Fruit fly (Drosophila melanogaster) whole organism, pupa: ENCODE measurements around the gene Traf-like.

Experiments used
- CG10348 ChIP-seq: fragments of 200-800 bp; sonication (Bioruptor generic); IDR thresholded peaks from 2 replicates; pipeline ENCODE4 v1.3.6; 2022; ENCODE audit warnings: missing biosample characterization, missing genetic modification characterization
- CG12605 ChIP-seq: fragments of 200-800 bp; sonication (Bioruptor generic); IDR thresholded peaks from 2 replicates; pipeline ENCODE4 v1.3.6; 2022; ENCODE audit warnings: missing biosample characterization, missing genetic modification characterization
- CG13204 ChIP-seq: fragments of 200-800 bp; sonication (Bioruptor generic); optimal IDR thresholded peaks from 2 replicates; lab custom pipeline; 2018; ENCODE audit warnings: missing biosample characterization, mild to moderate bottlenecking, missing genetic modification characterization, moderate library complexity
- CG14655 ChIP-seq: fragments of 200-800 bp; sonication (Bioruptor generic); optimal IDR thresholded peaks from 3 replicates; lab custom pipeline; 2017; ENCODE audit warnings: mild to moderate bottlenecking, missing biosample characterization, missing genetic modification reagents, missing genetic modification characterization
- CG15710 ChIP-seq: fragments of 200-800 bp; sonication (Bioruptor generic); optimal IDR thresholded peaks from 2 replicates; lab custom pipeline; 2018; ENCODE audit warnings: missing biosample characterization, mild to moderate bottlenecking, missing genetic modification characterization, moderate library complexity
- CG17806 ChIP-seq: fragments of 200-800 bp; sonication (Bioruptor generic); optimal IDR thresholded peaks from 2 replicates; lab custom pipeline; 2018; ENCODE audit warnings: missing biosample characterization, mild to moderate bottlenecking, missing genetic modification characterization, moderate library complexity
- CG32121 ChIP-seq: fragments of 200-800 bp; sonication (Bioruptor generic); IDR thresholded peaks from 2 replicates; pipeline ENCODE4 v1.3.6; 2022; ENCODE audit warnings: missing biosample characterization, missing genetic modification characterization
- CG34367 ChIP-seq: fragments of 200-800 bp; sonication (Bioruptor generic); optimal IDR thresholded peaks from 2 replicates; lab custom pipeline; 2018; ENCODE audit warnings: missing biosample characterization, mild to moderate bottlenecking, missing genetic modification characterization
- CG4496 ChIP-seq: fragments of 200-800 bp; sonication (Bioruptor generic); IDR thresholded peaks from 3 replicates; pipeline ENCODE4 v1.3.6; 2022; ENCODE audit warnings: missing biosample characterization, missing genetic modification characterization
- CG8159 ChIP-seq: fragments of 200-800 bp; sonication (Bioruptor generic); optimal IDR thresholded peaks from 3 replicates; lab custom pipeline; 2018; ENCODE audit warnings: missing biosample characterization, mild to moderate bottlenecking, missing genetic modification characterization, moderate library complexity
- CG8301 ChIP-seq: fragments of 200-800 bp; sonication (Bioruptor generic); optimal IDR thresholded peaks from 2 replicates; lab custom pipeline; 2018; ENCODE audit warnings: missing biosample characterization, mild to moderate bottlenecking, missing genetic modification characterization
- CG9948 ChIP-seq: fragments of 200-800 bp; sonication (Bioruptor generic); optimal IDR thresholded peaks from 2 replicates; lab custom pipeline; 2018; ENCODE audit warnings: missing biosample characterization, mild to moderate bottlenecking, missing genetic modification characterization, moderate library complexity
- D1 ChIP-seq: fragments of 200-800 bp; sonication (Bioruptor generic); optimal IDR thresholded peaks from 2 replicates; lab custom pipeline; 2018; ENCODE audit warnings: missing biosample characterization, mild to moderate bottlenecking, missing genetic modification characterization, moderate library complexity
- EcR ChIP-seq: fragments of 200-800 bp; sonication (Bioruptor generic); optimal IDR thresholded peaks from 3 replicates; lab custom pipeline; 2019; ENCODE audit warnings: missing biosample characterization, missing genetic modification characterization, mild to moderate bottlenecking, moderate library complexity, missing genetic modification reagents
- Ets98B ChIP-seq: fragments of 200-800 bp; sonication (Bioruptor generic); IDR thresholded peaks from 2 replicates; pipeline ENCODE4 v1.3.6; 2022; ENCODE audit warnings: missing biosample characterization, missing genetic modification characterization
- Pif1A ChIP-seq: fragments of 200-800 bp; sonication (Bioruptor generic); optimal IDR thresholded peaks from 3 replicates; lab custom pipeline; 2016; ENCODE audit warnings: missing biosample characterization, missing genetic modification characterization
- Pif1B ChIP-seq: fragments of 200-800 bp; sonication (Bioruptor generic); optimal IDR thresholded peaks from 3 replicates; lab custom pipeline; 2016; ENCODE audit warnings: missing biosample characterization, missing genetic modification characterization
- Snoo ChIP-seq: fragments of 200-800 bp; sonication (Bioruptor generic); optimal IDR thresholded peaks from 3 replicates; lab custom pipeline; 2017; ENCODE audit warnings: missing biosample characterization, mild to moderate bottlenecking, missing genetic modification characterization, inconsistent platforms
- fd96Ca ChIP-seq: fragments of 200-800 bp; sonication (Bioruptor generic); IDR thresholded peaks from 3 replicates; pipeline ENCODE4 v1.3.6; 2022; ENCODE audit warnings: missing biosample characterization, missing genetic modification characterization
- gl ChIP-seq: fragments of 200-800 bp; sonication (Bioruptor generic); optimal IDR thresholded peaks from 2 replicates; lab custom pipeline; 2018; ENCODE audit warnings: missing biosample characterization, mild to moderate bottlenecking, missing genetic modification characterization
- rn ChIP-seq: fragments of 200-800 bp; sonication (Bioruptor generic); IDR thresholded peaks from 2 replicates; pipeline ENCODE4 v1.3.6; 2022; ENCODE audit warnings: missing biosample characterization, missing genetic modification characterization

Traf-like gene

DNA sequence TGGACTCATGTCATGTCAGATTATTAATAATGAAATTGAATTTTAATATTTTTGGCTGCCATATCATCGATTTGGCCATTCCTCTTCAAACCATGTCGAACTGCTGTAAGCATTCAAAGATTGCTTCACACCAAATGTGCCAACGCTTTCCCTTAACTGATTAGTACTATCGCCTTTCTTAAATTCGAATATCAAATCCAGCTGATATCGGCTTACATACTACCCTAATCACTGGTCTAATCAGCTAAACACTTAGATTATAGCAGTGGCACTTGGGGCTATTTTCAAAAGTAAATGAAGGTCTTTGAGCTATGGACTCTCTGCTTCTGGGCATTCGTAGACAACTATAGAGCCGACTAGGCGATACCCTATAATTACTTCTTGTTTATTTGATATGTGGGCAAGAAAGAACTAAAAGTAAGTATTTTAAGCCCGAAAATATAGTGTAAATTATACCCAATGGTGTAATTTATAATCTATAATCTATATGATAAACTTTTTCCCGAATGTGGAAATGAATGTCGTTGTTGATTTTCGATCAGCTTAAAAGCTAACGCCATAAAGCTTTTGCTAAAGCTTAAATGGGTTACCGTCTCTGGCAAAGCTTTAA, 10.9 kb upstream of the Traf-like start:
- TF ChIP-seq CG34367 (tag; lab: Kevin White, UChicago) (peak; percentile 41), CG17806 (peak; percentile 51), CG4496 (GFP tag; lab: Robert Waterston, UW) (peak; percentile 88), rn (0 out of 2 replicates have a peak, but pooled peaks have one; percentile 13), CG15710 (tag; lab: Kevin White, UChicago) (no peak), CG9948 (tag; lab: Kevin White, UChicago) (peak; percentile 47), CG10348 (GFP tag; lab: Robert Waterston, UW) (peak; percentile 42; the same call in 1 of the 2 replicates), CG12605 (GFP tag; lab: Robert Waterston, UW) (peak; percentile 82), Snoo (tag; lab: Kevin White, UChicago) (no peak), fd96Ca (GFP tag; lab: Robert Waterston, UW) (peak; percentile 44; the same call in 1 of the 3 replicates), Pif1B (GFP tag; lab: Kevin White, UChicago) (no peak), CG8159 (peak; percentile 65), CG32121 (GFP tag; lab: Robert Waterston, UW) (peak; percentile 85), Ets98B (GFP tag; lab: Robert Waterston, UW) (peak; percentile 88)

dm6 chrX:16404803-16405202, 10.0 kb upstream of the Traf-like start, which contains the start of gene CG9981:
CG9981 (minus strand) TSS chrX:16405122.
- TF ChIP-seq CG8301 (tag; lab: Kevin White, UChicago) = no peak
- TF ChIP-seq CG17806 = no peak
- no peak for TF ChIP-seq gl (tag; lab: Kevin White, UChicago)

DNA sequence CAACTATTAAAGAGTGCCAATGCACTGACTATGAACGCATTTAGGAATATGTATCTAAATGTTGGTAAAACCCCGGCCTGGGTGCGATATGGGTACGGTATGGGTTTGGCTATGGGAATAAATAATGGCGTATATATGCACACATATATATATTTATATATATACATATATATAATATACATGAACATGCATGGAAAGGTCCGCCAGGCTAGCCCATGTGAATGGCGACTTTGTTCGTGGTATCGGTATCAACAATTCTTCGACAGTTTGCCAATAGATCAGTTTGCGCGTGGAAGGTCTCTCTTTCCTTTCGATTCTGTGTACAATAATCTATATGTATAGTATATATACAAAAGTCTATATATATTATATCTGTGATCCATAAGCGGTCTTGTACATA, 9.6 kb upstream of the Traf-like start, which contains the start of gene CG4301:
CG4301 (plus strand) TSS at position 301 of the 400 bp plus-strand sequence.
- no peak for TF ChIP-seq CG9948 (tag; lab: Kevin White, UChicago)
- no peak for TF ChIP-seq CG8159
- TF ChIP-seq CG4496 (GFP tag; lab: Robert Waterston, UW) = no peak
- no peak for TF ChIP-seq CG15710 (tag; lab: Kevin White, UChicago)
- TF ChIP-seq rn = no peak
- no peak for TF ChIP-seq EcR (GFP tag; lab: Kevin White, UChicago)
- TF ChIP-seq CG34367 (tag; lab: Kevin White, UChicago) = no peak
- TF ChIP-seq fd96Ca (GFP tag; lab: Robert Waterston, UW) = no peak
- TF ChIP-seq Snoo (tag; lab: Kevin White, UChicago) = no peak
- TF ChIP-seq D1 = no peak
- TF ChIP-seq Ets98B (GFP tag; lab: Robert Waterston, UW) = no peak
- TF ChIP-seq CG17806 = no peak
- no peak for TF ChIP-seq CG13204 (GFP tag; lab: Kevin White, UChicago)

DNA sequence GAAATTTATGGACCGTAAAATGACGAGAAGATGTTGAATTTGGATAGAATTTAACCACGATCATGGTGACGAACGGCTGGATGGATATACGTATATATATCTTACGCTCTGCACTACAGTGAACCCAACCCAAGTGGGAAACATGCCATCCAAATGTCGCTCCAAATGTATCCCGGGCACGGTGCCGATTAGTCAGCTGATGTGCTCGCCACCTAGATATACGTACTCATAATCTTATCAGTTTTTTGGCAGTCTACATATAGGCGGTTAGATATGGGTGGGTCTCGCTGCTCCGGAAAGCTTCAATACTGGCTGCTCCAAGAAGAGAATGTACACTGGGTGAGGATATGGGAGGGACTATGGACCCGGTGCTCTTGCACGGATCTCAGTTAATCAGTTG, 8.8 kb upstream of the Traf-like start:
- TF ChIP-seq Pif1A (GFP tag; lab: Kevin White, UChicago) (no peak), CG32121 (GFP tag; lab: Robert Waterston, UW) (no peak), CG13204 (GFP tag; lab: Kevin White, UChicago) (no peak), CG15710 (tag; lab: Kevin White, UChicago) (no peak), CG34367 (tag; lab: Kevin White, UChicago) (no peak), CG17806 (no peak), CG14655 (no peak)

DNA sequence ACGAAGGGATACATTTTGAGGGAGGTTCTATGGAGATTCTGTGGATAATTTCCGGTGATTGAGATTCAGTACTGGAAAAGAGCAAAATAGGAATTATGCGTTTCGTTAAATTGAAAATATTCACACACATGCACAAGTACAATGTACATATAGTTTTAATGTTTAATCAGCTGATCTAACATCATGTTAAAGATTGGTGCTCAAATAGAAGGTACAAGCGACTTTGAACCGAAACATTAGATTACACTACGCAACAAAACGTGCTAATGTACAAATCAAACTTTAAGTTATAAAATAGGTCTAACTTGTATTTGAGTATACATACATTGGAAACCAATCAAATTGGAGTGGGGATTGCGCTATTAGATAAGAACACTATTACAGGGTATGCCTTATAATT, 5.2 kb downstream of the Traf-like start:
- TF ChIP-seq CG12605 (GFP tag; lab: Robert Waterston, UW) (no peak), Snoo (tag; lab: Kevin White, UChicago) (no peak), CG15710 (tag; lab: Kevin White, UChicago) (no peak), CG14655 (no peak), CG8301 (tag; lab: Kevin White, UChicago) (no peak), rn (no peak), EcR (GFP tag; lab: Kevin White, UChicago) (no peak), CG17806 (no peak), gl (tag; lab: Kevin White, UChicago) (no peak), D1 (no peak), Pif1B (GFP tag; lab: Kevin White, UChicago) (no peak), CG32121 (GFP tag; lab: Robert Waterston, UW) (no peak), CG13204 (GFP tag; lab: Kevin White, UChicago) (no peak), fd96Ca (GFP tag; lab: Robert Waterston, UW) (no peak)

dm6 chrX:16420878-16421277, 6.0 kb downstream of the Traf-like start:
- TF ChIP-seq CG34367 (tag; lab: Kevin White, UChicago) (no peak), rn (no peak), EcR (GFP tag; lab: Kevin White, UChicago) (peak; percentile 56), CG10348 (GFP tag; lab: Robert Waterston, UW) (no peak)

DNA sequence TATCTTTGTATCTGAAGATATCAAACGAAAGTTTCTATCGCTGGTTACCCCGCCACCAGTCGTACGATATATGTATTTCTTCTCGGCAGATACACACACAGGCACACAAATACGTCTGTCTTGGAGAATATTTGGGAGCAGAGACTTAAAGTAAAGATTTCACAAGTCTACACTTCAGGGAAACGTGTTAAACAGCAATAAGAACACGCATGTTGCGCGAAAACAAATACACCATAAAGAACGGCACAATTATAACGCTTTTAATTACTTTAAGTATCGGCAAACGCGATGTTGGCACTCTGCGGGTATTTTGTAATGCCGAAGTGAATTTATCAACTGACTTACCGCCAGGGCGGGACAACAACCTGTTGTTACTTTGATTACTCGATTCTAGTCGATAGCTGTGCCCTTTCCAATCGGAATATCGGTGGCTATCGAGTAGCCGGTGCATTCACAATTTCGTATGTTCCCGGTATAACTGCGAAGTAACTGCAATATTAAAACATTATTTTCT, 7.1 kb downstream of the Traf-like start, which contains the start of gene AnxB11:
AnxB11 (minus strand) TSS at position 367 of the 514 bp plus-strand sequence.
- TF ChIP-seq CG12605 (GFP tag; lab: Robert Waterston, UW) = 0 out of 2 replicates have a peak, but pooled peaks have one; percentile 3
- TF ChIP-seq CG10348 (GFP tag; lab: Robert Waterston, UW) = no peak
- no peak for TF ChIP-seq CG32121 (GFP tag; lab: Robert Waterston, UW)
- TF ChIP-seq gl (tag; lab: Kevin White, UChicago) = no peak
- no peak for TF ChIP-seq CG8159
- TF ChIP-seq EcR (GFP tag; lab: Kevin White, UChicago) = no peak
- TF ChIP-seq CG9948 (tag; lab: Kevin White, UChicago) = no peak
- no peak for TF ChIP-seq CG14655
- TF ChIP-seq rn = no peak
